Fruit fly (Drosophila melanogaster) whole organism, prepupa: ENCODE measurements around the gene PNKP.

ENCODE experiments used
- CG11902 ChIP-seq: fragments of 200-800 bp; sonication (Bioruptor generic); optimal IDR thresholded peaks from 3 replicates; lab custom pipeline; 2016; ENCODE audit warnings: missing biosample characterization, missing genetic modification characterization
- CG16779 ChIP-seq: fragments of 200-800 bp; sonication (Bioruptor generic); optimal IDR thresholded peaks from 3 replicates; lab custom pipeline; 2017; ENCODE audit warnings: missing biosample characterization, mild to moderate bottlenecking, missing genetic modification characterization
- CG8119 ChIP-seq: fragments of 200-800 bp; sonication (Bioruptor generic); IDR thresholded peaks from 3 replicates; pipeline ENCODE4 v1.3.6; 2022; ENCODE audit warnings: missing biosample characterization, missing genetic modification characterization
- Gug ChIP-seq: fragments of 200-800 bp; sonication (Bioruptor generic); IDR thresholded peaks from 2 replicates; pipeline ENCODE4 v1.3.6; 2022; ENCODE audit warnings: missing biosample characterization, missing genetic modification characterization
- Hr4 ChIP-seq: fragments of 200-800 bp; sonication (Bioruptor generic); optimal IDR thresholded peaks from 3 replicates; lab custom pipeline; 2016; ENCODE audit warnings: missing biosample characterization, missing genetic modification characterization
- Lpt ChIP-seq: fragments of 200-800 bp; sonication (Bioruptor generic); optimal IDR thresholded peaks from 3 replicates; lab custom pipeline; 2016; ENCODE audit warnings: missing biosample characterization, missing genetic modification characterization
- Sox15 ChIP-seq: fragments of 200-800 bp; sonication (Bioruptor generic); optimal IDR thresholded peaks from 3 replicates; lab custom pipeline; 2016; ENCODE audit warnings: missing biosample characterization, missing genetic modification characterization

- TF ChIP-seq CG16779, result no peak
- TF ChIP-seq Gug, result no peak
- no peak for TF ChIP-seq Sox15 (GFP tag; lab: Kevin White, UChicago)
- no peak for TF ChIP-seq Hr4 (GFP tag; lab: Kevin White, UChicago)
- TF ChIP-seq Lpt (GFP tag; lab: Kevin White, UChicago), result no peak
- TF ChIP-seq CG8119 (GFP tag; lab: Robert Waterston, UW), result no peak
- no peak for TF ChIP-seq CG11902 (GFP tag; lab: Kevin White, UChicago)
Measured at dm6 chr3R:8362259-8362876, 19.1 kb upstream of the PNKP start, which contains the start of the genes Veneno and CG7963.
